Fruit fly (Drosophila melanogaster): ENCODE results near the gene CG13085.

DNA sequence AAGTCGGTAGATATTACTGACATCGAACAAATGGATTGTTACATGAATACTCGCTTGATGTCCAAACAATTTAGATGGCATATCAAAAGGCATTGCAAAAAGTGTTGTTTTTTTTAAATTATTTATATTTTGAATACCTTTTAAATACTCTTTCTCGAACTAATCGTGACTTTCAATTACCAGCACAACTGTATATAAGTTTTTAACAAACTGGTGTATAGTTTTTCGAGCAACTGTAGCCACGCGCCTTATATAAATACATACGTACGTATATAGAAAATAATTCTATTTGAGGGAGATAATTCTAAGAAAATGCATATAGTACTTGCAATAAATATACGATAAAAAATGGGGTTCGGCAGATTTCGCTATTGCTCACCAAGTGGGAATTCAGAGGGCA is 16.4 kb downstream of the CG13085 start:
- TF ChIP-seq pan (optimal IDR thresholded peaks at IDR 0.05) (no peak), CG8478 (optimal IDR thresholded peaks at IDR 0.05) (no peak), psq (optimal IDR thresholded peaks at IDR 0.05) (no peak), Dll (optimal IDR thresholded peaks at IDR 0.05) (no peak)

All from whole organism.